Worm (Caenorhabditis elegans): Measurements from ENCODE around the gene C28C12.12.

C28C12.12 gene

ce11 chrIV:8453178-8453577 is 43.0 kb downstream of the C28C12.12 start:
- TF ChIP-seq klf-2 (GFP tag; conservative IDR thresholded peaks at IDR 0.05) (no peak), med-1 (GFP tag; optimal IDR thresholded peaks at IDR 0.05; ENCODE audit: insufficient read depth) (no peak), flt-1 (GFP tag; IDR thresholded peaks at IDR 0.05) (no peak), ztf-29 (GFP tag; IDR thresholded peaks at IDR 0.05) (no peak), cog-1 (tag; optimal IDR thresholded peaks at IDR 0.05) (no peak), ztf-23 (GFP tag; IDR thresholded peaks at IDR 0.05) (no peak)

DNA sequence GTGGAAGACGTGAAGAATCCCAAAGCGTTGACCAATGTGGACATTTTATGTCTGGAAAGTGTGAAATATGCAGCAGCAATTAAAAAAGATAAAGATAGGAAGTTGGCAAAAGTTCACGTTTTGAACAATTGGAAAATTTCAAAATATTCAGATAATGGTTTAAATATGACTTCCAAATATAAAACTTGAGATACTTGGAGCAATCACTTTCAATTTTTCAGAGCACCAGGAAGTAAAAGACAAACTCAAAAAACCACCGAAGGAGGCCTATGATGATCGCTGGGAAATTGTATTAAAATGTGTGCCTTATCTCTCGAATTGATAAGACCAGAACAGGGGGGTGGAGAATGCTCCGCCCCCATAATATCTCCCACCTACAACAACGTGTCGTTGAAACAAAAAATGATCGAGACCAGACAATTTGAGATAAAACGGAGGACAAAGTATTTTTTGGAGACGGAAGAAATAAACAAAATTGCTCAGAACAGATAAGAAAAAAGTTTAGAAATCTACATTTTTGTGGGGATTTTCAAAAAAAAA is 44.4 kb downstream of the C28C12.12 start, which contains the start of gene eppl-1:
eppl-1 (minus strand) TSS at position 51 of the 540 bp plus-strand sequence.
- TF ChIP-seq ref-1 (GFP tag; conservative IDR thresholded peaks at IDR 0.05) (no peak), T22C8.4 (GFP tag; IDR thresholded peaks at IDR 0.05) (no peak), cog-1 (tag; optimal IDR thresholded peaks at IDR 0.05) (no peak), tab-1 (GFP tag; IDR thresholded peaks at IDR 0.05) (no peak), klf-2 (GFP tag; conservative IDR thresholded peaks at IDR 0.05) (no peak), med-1 (GFP tag; optimal IDR thresholded peaks at IDR 0.05; ENCODE audit: insufficient read depth) (no peak), flt-1 (GFP tag; IDR thresholded peaks at IDR 0.05) (no peak), ztf-29 (GFP tag; IDR thresholded peaks at IDR 0.05) (no peak), ztf-23 (GFP tag; IDR thresholded peaks at IDR 0.05) (no peak)

DNA sequence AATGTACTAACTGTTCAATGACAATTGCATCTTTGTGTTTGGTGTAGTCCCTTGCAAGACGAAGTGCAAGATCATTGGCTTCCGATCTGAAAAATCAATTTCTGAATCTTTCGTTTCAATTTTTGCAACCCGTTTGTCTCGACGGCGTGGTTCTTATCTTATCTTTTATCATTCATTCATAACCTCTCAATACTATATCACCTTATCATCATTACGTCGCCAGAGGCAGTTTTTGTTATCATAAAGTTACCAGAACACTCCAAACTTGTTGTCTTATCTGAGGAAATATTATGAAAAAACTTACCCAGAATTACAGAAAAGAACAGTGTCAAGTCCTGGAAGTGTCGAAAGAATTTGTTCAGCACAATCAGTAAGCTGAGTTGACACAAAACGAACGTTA is 45.6 kb downstream of the C28C12.12 start:
- TF ChIP-seq klf-2 (GFP tag; conservative IDR thresholded peaks at IDR 0.05) = no peak
- no peak for TF ChIP-seq T22C8.4 (GFP tag; IDR thresholded peaks at IDR 0.05)
- no peak for TF ChIP-seq ztf-23 (GFP tag; IDR thresholded peaks at IDR 0.05)
- TF ChIP-seq cog-1 (tag; optimal IDR thresholded peaks at IDR 0.05) = no peak
- no peak for TF ChIP-seq flt-1 (GFP tag; IDR thresholded peaks at IDR 0.05)
- TF ChIP-seq tab-1 (GFP tag; IDR thresholded peaks at IDR 0.05) = no peak

- TF ChIP-seq klf-2 (GFP tag; conservative IDR thresholded peaks at IDR 0.05) (no peak), cog-1 (tag; optimal IDR thresholded peaks at IDR 0.05) (no peak)
Measured at ce11 chrIV:8449869-8450268, 46.3 kb downstream of the C28C12.12 start.

- no peak for TF ChIP-seq T22C8.4 (GFP tag; IDR thresholded peaks at IDR 0.05)
- TF ChIP-seq klf-2 (GFP tag; conservative IDR thresholded peaks at IDR 0.05) = no peak
- no peak for TF ChIP-seq flt-1 (GFP tag; IDR thresholded peaks at IDR 0.05)
- TF ChIP-seq med-1 (GFP tag; optimal IDR thresholded peaks at IDR 0.05; ENCODE audit: insufficient read depth) = no peak
- no peak for TF ChIP-seq tab-1 (GFP tag; IDR thresholded peaks at IDR 0.05)
- no peak for TF ChIP-seq ztf-29 (GFP tag; IDR thresholded peaks at IDR 0.05)
- no peak for TF ChIP-seq cog-1 (tag; optimal IDR thresholded peaks at IDR 0.05)
- TF ChIP-seq ztf-23 (GFP tag; IDR thresholded peaks at IDR 0.05) = no peak
- TF ChIP-seq ref-1 (GFP tag; conservative IDR thresholded peaks at IDR 0.05) = no peak
Measured at ce11 chrIV:8446904-8447303, 49.3 kb downstream of the C28C12.12 start, which contains the start of gene T01B11.1. TSS of gene T01B11.1 (plus strand) at chrIV:8447204.
